Worm (Caenorhabditis elegans) whole organism, L4 larva: ENCODE measurements around the gene sec-61.A.

Experiments used
- D1046.2 ChIP-seq: fragments of 200-800 bp; sonication (Bioruptor generic); IDR thresholded peaks from 2 replicates; pipeline ENCODE4 v1.3.6; 2022; ENCODE audit warnings: missing genetic modification characterization, missing compliant biosample characterization
- R02D3.7 ChIP-seq: fragments of 150-350 bp; sonication (generic microtip); optimal IDR thresholded peaks from 3 replicates; lab custom pipeline; 2014; ENCODE audit warnings: missing biosample characterization, missing genetic modification characterization
- T20F7.1 ChIP-seq: fragments of 200-800 bp; sonication (Bioruptor generic); optimal IDR thresholded peaks from 2 replicates; lab custom pipeline; 2018; ENCODE audit warnings: mild to moderate bottlenecking, missing genetic modification characterization, missing compliant biosample characterization
- T26A8.4 ChIP-seq: fragments of 200-800 bp; sonication (Bioruptor generic); IDR thresholded peaks from 2 replicates; pipeline ENCODE4 v1.3.6; 2022; ENCODE audit warnings: missing genetic modification characterization, missing compliant biosample characterization
- Y105C5A.15 ChIP-seq: fragments of 200-800 bp; sonication (Bioruptor generic); IDR thresholded peaks from 2 replicates; pipeline ENCODE4 v1.3.6; 2022; ENCODE audit warnings: missing genetic modification characterization, missing compliant biosample characterization
- aha-1 ChIP-seq: fragments of 150-350 bp; peaks from one replicate; lab custom pipeline; 2014; ENCODE audit warnings: missing biosample characterization, missing genetic modification characterization
- ama-1 ChIP-seq: fragments of 150-350 bp; optimal IDR thresholded peaks from 2 replicates; lab custom pipeline; 2014; ENCODE audit warnings: inconsistent platforms, mixed read lengths
- attf-4 ChIP-seq: sonication (generic microtip); optimal IDR thresholded peaks from 3 replicates; lab custom pipeline; 2017; ENCODE audit warnings: missing biosample characterization, missing genetic modification characterization
- ceh-20 ChIP-seq: fragments of 200-800 bp; sonication (Bioruptor generic); IDR thresholded peaks from 2 replicates; pipeline ENCODE4 v1.3.6; 2022; ENCODE audit warnings: missing genetic modification reagents, missing genetic modification characterization, missing compliant biosample characterization
- ceh-82 ChIP-seq: sonication (generic microtip); optimal IDR thresholded peaks from 2 replicates; lab custom pipeline; 2017; ENCODE audit warnings: missing biosample characterization, missing genetic modification characterization
- ces-1 ChIP-seq: fragments of 150-350 bp; sonication (generic microtip); optimal IDR thresholded peaks from 4 replicates; lab custom pipeline; 2014; ENCODE audit warnings: missing biosample characterization, missing genetic modification reagents, missing genetic modification characterization
- cey-2 ChIP-seq: sonication (generic microtip); optimal IDR thresholded peaks from 3 replicates; lab custom pipeline; 2017; ENCODE audit warnings: missing genetic modification characterization, mild to moderate bottlenecking, missing compliant biosample characterization, antibody characterized with exemption, borderline replicate concordance; ENCODE audit not compliant: insufficient read depth
- daf-16 ChIP-seq, 3 experiments: sonication (generic microtip); optimal IDR thresholded peaks; 2 replicates each; lab custom pipeline; 2016 to 2017; ENCODE audit warnings: missing genetic modification characterization in 3 of 3, missing genetic modification reagents in 3 of 3, mild to moderate bottlenecking in 2 of 3, missing compliant biosample characterization in 2 of 3, missing biosample characterization in 1 of 3, moderate library complexity in 1 of 3
- daf-19 ChIP-seq: fragments of 200-800 bp; sonication (Bioruptor generic); conservative IDR thresholded peaks from 2 replicates; pipeline ENCODE4 v1.3.6; 2022; ENCODE audit warnings: missing genetic modification characterization, missing compliant biosample characterization
- dmd-6 ChIP-seq: fragments of 200-800 bp; sonication (Bioruptor generic); IDR thresholded peaks from 2 replicates; pipeline ENCODE4 v1.3.6; 2022; ENCODE audit warnings: missing genetic modification reagents, missing genetic modification characterization, missing compliant biosample characterization
- dve-1 ChIP-seq: sonication (generic microtip); optimal IDR thresholded peaks from 2 replicates; lab custom pipeline; 2017; ENCODE audit warnings: antibody characterized with exemption, mild to moderate bottlenecking, missing genetic modification characterization, missing compliant biosample characterization; ENCODE audit not compliant: insufficient read depth
- egl-27 ChIP-seq: sonication (generic microtip); optimal IDR thresholded peaks from 3 replicates; lab custom pipeline; 2017; ENCODE audit warnings: missing biosample characterization, missing genetic modification reagents, missing genetic modification characterization
- egl-43 ChIP-seq: fragments of 200-800 bp; sonication (Bioruptor generic); IDR thresholded peaks from 2 replicates; pipeline ENCODE4 v1.3.6; 2022; ENCODE audit warnings: missing genetic modification reagents, missing genetic modification characterization, missing compliant biosample characterization
- hlh-30 ChIP-seq: sonication (generic microtip); optimal IDR thresholded peaks from 2 replicates; lab custom pipeline; 2017; ENCODE audit warnings: antibody characterized with exemption, mild to moderate bottlenecking, missing genetic modification characterization, missing compliant biosample characterization; ENCODE audit not compliant: insufficient read depth
- hmg-1.1 ChIP-seq: fragments of 200-800 bp; sonication (Bioruptor generic); IDR thresholded peaks from 2 replicates; pipeline ENCODE4 v1.3.6; 2022; ENCODE audit warnings: missing genetic modification reagents, missing genetic modification characterization, missing compliant biosample characterization
- lim-7 ChIP-seq: fragments of 200-800 bp; sonication (Bioruptor generic); IDR thresholded peaks from 2 replicates; pipeline ENCODE4 v1.3.6; 2022; ENCODE audit warnings: missing genetic modification characterization, missing compliant biosample characterization
- lin-15B ChIP-seq: fragments of 150-350 bp; sonication (generic microtip); optimal IDR thresholded peaks from 3 replicates; lab custom pipeline; 2014; ENCODE audit warnings: missing biosample characterization, missing genetic modification characterization
- lin-29 ChIP-seq: fragments of 200-800 bp; sonication (Bioruptor generic); IDR thresholded peaks from 2 replicates; pipeline ENCODE4 v1.3.6; 2022; ENCODE audit warnings: missing genetic modification reagents, missing genetic modification characterization, missing compliant biosample characterization
- lin-38 ChIP-seq: fragments of 200-800 bp; sonication (Bioruptor generic); IDR thresholded peaks from 2 replicates; pipeline ENCODE4 v1.3.6; 2022; ENCODE audit warnings: missing genetic modification reagents, missing genetic modification characterization, missing compliant biosample characterization
- lir-3 ChIP-seq: sonication (generic microtip); optimal IDR thresholded peaks from 2 replicates; lab custom pipeline; 2016; ENCODE audit warnings: mild to moderate bottlenecking, missing genetic modification characterization, missing compliant biosample characterization
- lsy-2 ChIP-seq, 2 experiments: fragments of 150-350 bp in 1 of 2; sonication (generic microtip) in 1 of 2; optimal IDR thresholded peaks; 2 replicates each; lab custom pipeline; 2014 to 2017; ENCODE audit warnings: missing biosample characterization in 2 of 2, missing genetic modification characterization in 2 of 2
- mep-1 ChIP-seq: fragments of 150-350 bp; sonication (generic microtip); optimal IDR thresholded peaks from 3 replicates; lab custom pipeline; 2014; ENCODE audit warnings: missing biosample characterization, missing genetic modification characterization
- mes-2 ChIP-seq: sonication (generic microtip); optimal IDR thresholded peaks from 2 replicates; lab custom pipeline; 2016; ENCODE audit warnings: missing genotype, mild to moderate bottlenecking, missing genetic modification characterization, missing compliant biosample characterization; ENCODE audit not compliant: poor library complexity, severe bottlenecking
- mxl-2 ChIP-seq: fragments of 200-800 bp; sonication (Bioruptor generic); conservative IDR thresholded peaks from 2 replicates; pipeline ENCODE4 v1.3.6; 2022; ENCODE audit warnings: missing genetic modification reagents, missing genetic modification characterization, missing compliant biosample characterization
- mxl-3 ChIP-seq: fragments of 200-800 bp; sonication (Bioruptor generic); optimal IDR thresholded peaks from 2 replicates; lab custom pipeline; 2018; ENCODE audit warnings: mild to moderate bottlenecking, missing genetic modification characterization, missing compliant biosample characterization
- nhr-102 ChIP-seq: sonication (generic microtip); optimal IDR thresholded peaks from 2 replicates; lab custom pipeline; 2016; ENCODE audit warnings: mild to moderate bottlenecking, missing genetic modification characterization, moderate library complexity, missing compliant biosample characterization
- nhr-11 ChIP-seq: fragments of 150-350 bp; optimal IDR thresholded peaks from 2 replicates; lab custom pipeline; 2014; ENCODE audit warnings: missing biosample characterization, missing genetic modification characterization
- nhr-28 ChIP-seq: fragments of 150-350 bp; optimal IDR thresholded peaks from 2 replicates; lab custom pipeline; 2014; ENCODE audit warnings: missing biosample characterization, missing genetic modification characterization
- nhr-42 ChIP-seq: fragments of 200-800 bp; sonication (Bioruptor generic); IDR thresholded peaks from 2 replicates; pipeline ENCODE4 v1.3.6; 2022; ENCODE audit warnings: missing genetic modification characterization, missing compliant biosample characterization
- nhr-48 ChIP-seq: sonication (generic microtip); optimal IDR thresholded peaks from 2 replicates; lab custom pipeline; 2016; ENCODE audit warnings: mild to moderate bottlenecking, missing genetic modification characterization, missing compliant biosample characterization
- pqm-1 ChIP-seq: sonication (generic microtip); optimal IDR thresholded peaks from 2 replicates; lab custom pipeline; 2017; ENCODE audit warnings: missing biosample characterization, missing genetic modification characterization
- saeg-2 ChIP-seq: fragments of 200-800 bp; sonication (Bioruptor generic); IDR thresholded peaks from 2 replicates; pipeline ENCODE4 v1.3.6; 2022; ENCODE audit warnings: missing genetic modification reagents, missing genetic modification characterization, missing compliant biosample characterization
- set-16 ChIP-seq: fragments of 200-800 bp; sonication (Bioruptor generic); IDR thresholded peaks from 2 replicates; pipeline ENCODE4 v1.3.6; 2022; ENCODE audit warnings: missing genetic modification reagents, missing genetic modification characterization, missing compliant biosample characterization
- skn-1 ChIP-seq: fragments of 150-350 bp; optimal IDR thresholded peaks from 2 replicates; lab custom pipeline; 2014; ENCODE audit warnings: missing biosample characterization, missing genetic modification characterization
- snpc-1.2 ChIP-seq: fragments of 200-800 bp; sonication (Bioruptor generic); IDR thresholded peaks from 2 replicates; pipeline ENCODE4 v1.3.6; 2022; ENCODE audit warnings: missing genetic modification reagents, missing genetic modification characterization, missing compliant biosample characterization
- spr-3 ChIP-seq: fragments of 200-800 bp; sonication (Bioruptor generic); optimal IDR thresholded peaks from 2 replicates; lab custom pipeline; 2018; ENCODE audit warnings: mild to moderate bottlenecking, missing genetic modification characterization, missing compliant biosample characterization
- tag-97 ChIP-seq: fragments of 200-800 bp; sonication (Bioruptor generic); IDR thresholded peaks from 2 replicates; pipeline ENCODE4 v1.3.6; 2022; ENCODE audit warnings: missing genetic modification characterization, missing compliant biosample characterization
- unc-130 ChIP-seq: sonication (generic microtip); optimal IDR thresholded peaks from 2 replicates; lab custom pipeline; 2016; ENCODE audit warnings: missing genetic modification reagents, missing genetic modification characterization, missing compliant biosample characterization
- vab-7 ChIP-seq: fragments of 200-800 bp; sonication (Bioruptor generic); IDR thresholded peaks from 2 replicates; pipeline ENCODE4 v1.3.6; 2022; ENCODE audit warnings: missing genetic modification reagents, missing genetic modification characterization, missing compliant biosample characterization
- zfp-2 ChIP-seq: sonication (generic microtip); optimal IDR thresholded peaks from 2 replicates; lab custom pipeline; 2016; ENCODE audit warnings: mild to moderate bottlenecking, missing genetic modification characterization, missing compliant biosample characterization
- zfp-3 ChIP-seq: fragments of 200-800 bp; sonication (Bioruptor generic); conservative IDR thresholded peaks from 2 replicates; pipeline ENCODE4 v1.3.6; 2022; ENCODE audit warnings: missing genetic modification reagents, missing genetic modification characterization, missing compliant biosample characterization
- zip-11 ChIP-seq: fragments of 200-800 bp; sonication (Bioruptor generic); IDR thresholded peaks from 2 replicates; pipeline ENCODE4 v1.3.6; 2022; ENCODE audit warnings: missing genetic modification characterization, missing compliant biosample characterization
- zip-2 ChIP-seq: fragments of 150-350 bp; optimal IDR thresholded peaks from 2 replicates; lab custom pipeline; 2014; ENCODE audit warnings: missing biosample characterization, missing genetic modification characterization

The sec-61.A gene

DNA sequence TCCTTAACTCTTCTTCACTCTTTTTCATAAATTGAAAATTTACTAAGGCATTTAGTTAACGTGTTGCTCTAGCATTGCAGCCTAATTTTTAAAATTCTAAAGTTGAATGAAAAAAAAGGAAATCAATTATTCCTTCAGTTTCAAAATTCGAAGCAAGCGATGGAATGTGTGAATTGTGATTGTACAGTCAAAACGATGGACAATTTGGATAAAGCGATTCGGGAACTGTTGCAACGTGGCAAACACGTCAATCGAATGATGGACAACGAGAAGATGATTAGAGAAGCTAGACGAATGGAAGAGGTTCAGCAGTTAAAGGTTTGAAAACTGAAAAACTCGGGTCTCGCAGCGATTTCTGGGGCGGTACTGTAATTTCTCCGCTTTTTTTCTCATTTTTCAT, 25.9 kb downstream of the sec-61.A start, which contains the start of gene Y57G11C.14:
Gene Y57G11C.14 (plus strand): TSS at position 126 of the 400 bp plus-strand sequence.
- TF ChIP-seq lin-15B (tag; lab: Kevin White, UChicago) (no peak), lsy-2 (tag; optimal IDR thresholded peaks at IDR 0.05; lab: Kevin White, UChicago) (no peak), aha-1 (no peak), daf-16 (GFP tag; optimal IDR thresholded peaks at IDR 0.05; lab: Kevin White, UChicago) (no peak), daf-16 (tag; optimal IDR thresholded peaks at IDR 0.05; lab: Kevin White, UChicago) (no peak), D1046.2 (GFP tag; lab: Robert Waterston, UW) (0 out of 2 replicates have a peak, but pooled peaks have one; percentile 47), nhr-48 (no peak), nhr-28 (tag; lab: Kevin White, UChicago) (no peak), ces-1 (GFP tag; lab: Kevin White, UChicago) (no peak), mep-1 (tag; lab: Kevin White, UChicago) (no peak), daf-19 (GFP tag; lab: Robert Waterston, UW) (no peak), saeg-2 (GFP tag; lab: Robert Waterston, UW) (no peak), nhr-42 (GFP tag; lab: Robert Waterston, UW) (0 out of 2 replicates have a peak, but pooled peaks have one; percentile 11), spr-3 (no peak), hmg-1.1 (no peak), lim-7 (GFP tag; lab: Robert Waterston, UW) (no peak), pqm-1 (tag; lab: Kevin White, UChicago) (no peak), attf-4 (tag; lab: Kevin White, UChicago) (no peak), nhr-11 (no peak), nhr-102 (tag; lab: Kevin White, UChicago) (no peak), lir-3 (no peak), vab-7 (no peak), snpc-1.2 (GFP tag; lab: Robert Waterston, UW) (peak; percentile 60; the same call in 1 of the 2 replicates), mes-2 (tag; lab: Kevin White, UChicago) (no peak), dve-1 (no peak), ceh-82 (no peak), T20F7.1 (GFP tag; lab: Kevin White, UChicago) (no peak), zfp-3 (GFP tag; lab: Robert Waterston, UW) (no peak), lin-38 (GFP tag; lab: Robert Waterston, UW) (peak; percentile 41), cey-2 (no peak), T26A8.4 (GFP tag; lab: Robert Waterston, UW) (0 out of 2 replicates have a peak, but pooled peaks have one; percentile 27), skn-1 (no peak)
- TF ChIP-seq, all 104 proteins: peak for 5

DNA sequence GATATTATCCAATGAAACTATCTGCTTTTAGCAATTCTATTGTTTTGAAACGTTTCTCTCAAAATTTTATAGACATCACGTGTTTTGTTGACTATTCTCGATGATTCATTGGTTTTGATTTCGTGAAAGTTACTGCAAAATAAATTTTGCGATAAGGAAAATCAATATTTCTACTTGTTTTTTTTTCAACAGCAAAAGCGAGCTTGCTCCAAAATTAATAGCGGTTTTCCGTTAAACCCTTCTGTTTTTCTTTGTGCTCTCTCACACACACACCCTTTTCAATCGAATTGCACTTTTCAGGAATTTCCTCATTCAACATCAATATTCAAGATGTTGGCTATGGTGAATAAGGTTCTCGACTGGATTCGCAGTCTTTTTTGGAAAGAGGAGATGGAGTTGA, 27.2 kb downstream of the sec-61.A start, which contains the start of gene arl-8:
Gene arl-8 (plus strand): TSS at position 301 of the 400 bp plus-strand sequence.
- TF ChIP-seq hmg-1.1 = 0 out of 2 replicates have a peak, but pooled peaks have one; percentile 0
- TF ChIP-seq zip-11 (GFP tag; lab: Robert Waterston, UW) = no peak

DNA sequence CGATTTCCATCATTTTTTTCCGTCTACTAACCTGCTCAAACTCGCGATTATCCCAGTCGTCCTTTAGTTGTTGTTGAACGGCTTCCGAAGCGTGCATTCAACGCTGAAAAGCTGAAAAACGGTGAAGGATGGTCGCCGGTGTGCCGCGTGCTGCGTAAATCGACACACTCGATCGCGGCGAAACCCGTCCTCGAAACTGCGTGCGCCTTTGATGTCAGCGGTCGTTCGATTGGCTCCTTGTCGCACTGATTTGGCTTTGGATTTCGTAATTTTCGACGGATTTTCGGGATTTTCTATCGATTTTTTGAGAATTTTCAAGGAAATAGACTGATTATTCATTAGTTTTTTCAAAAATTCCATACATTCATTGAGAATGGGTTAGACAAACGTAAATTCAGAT, 27.7 kb downstream of the sec-61.A start, which contains the start of the genes Y57G11C.1147 and nuo-3:
Gene Y57G11C.1147 (minus strand): TSS at position 161 of the 400 bp plus-strand sequence.
Gene nuo-3 (minus strand): TSS at position 191 of the 400 bp plus-strand sequence.
- TF ChIP-seq daf-16 (GFP tag; optimal IDR thresholded peaks at IDR 0.05; lab: Kevin White, UChicago) = no peak
- peak; percentile 15 for TF ChIP-seq daf-16 (tag; optimal IDR thresholded peaks at IDR 0.05; lab: Kevin White, UChicago)
- TF ChIP-seq Y105C5A.15 (GFP tag; lab: Robert Waterston, UW) = no peak
- peak; percentile 23 for TF ChIP-seq mxl-3
- TF ChIP-seq egl-43 (GFP tag; lab: Robert Waterston, UW) = no peak
- TF ChIP-seq ama-1 = peak; percentile 32
- no peak for TF ChIP-seq mxl-2 (GFP tag; lab: Robert Waterston, UW)
- TF ChIP-seq aha-1 = peak; percentile 26
- peak; percentile 48 for TF ChIP-seq R02D3.7 (tag; lab: Kevin White, UChicago)
- no peak for TF ChIP-seq zfp-2 (tag; lab: Kevin White, UChicago)
- peak; percentile 38 for TF ChIP-seq mes-2 (tag; lab: Kevin White, UChicago)
- TF ChIP-seq unc-130 (GFP tag; lab: Kevin White, UChicago) = no peak
- no peak for TF ChIP-seq lin-29
- no peak for TF ChIP-seq ceh-20 (GFP tag; lab: Robert Waterston, UW)
- TF ChIP-seq egl-27 (tag; lab: Kevin White, UChicago) = no peak
- no peak for TF ChIP-seq dmd-6 (GFP tag; lab: Robert Waterston, UW)
- no peak for TF ChIP-seq T26A8.4 (GFP tag; lab: Robert Waterston, UW)
- TF ChIP-seq zip-2 (tag; lab: Kevin White, UChicago) = no peak
- no peak for TF ChIP-seq tag-97 (GFP tag; lab: Robert Waterston, UW)
- peak; percentile 29; the same call in 1 of the 2 replicates for TF ChIP-seq set-16 (GFP tag; lab: Robert Waterston, UW)
- peak; percentile 63 for TF ChIP-seq hlh-30 (tag; lab: Kevin White, UChicago)
- TF ChIP-seq hmg-1.1 = 0 out of 2 replicates have a peak, but pooled peaks have one; percentile 14
